Fruit fly (Drosophila melanogaster) whole organism, embryonic: ENCODE results near the gene Ripalpha.

Source experiments
- ATbp ChIP-seq: fragments of 200-800 bp; sonication (Bioruptor generic); optimal IDR thresholded peaks from 2 replicates; lab custom pipeline; 2017; ENCODE audit warnings: missing biosample characterization, mild to moderate bottlenecking, missing genetic modification characterization, missing genetic modification reagents
- Awh ChIP-seq: fragments of 200-800 bp; sonication (Bioruptor generic); IDR thresholded peaks from 2 replicates; pipeline ENCODE4, ENCODE4 v1.3.6; 2022; ENCODE audit warnings: missing biosample characterization, missing genetic modification characterization
- CG10147 ChIP-seq: fragments of 200-800 bp; sonication (Bioruptor generic); optimal IDR thresholded peaks from 2 replicates; lab custom pipeline; 2019; ENCODE audit warnings: missing biosample characterization, mild to moderate bottlenecking, missing genetic modification characterization, moderate library complexity
- CG1024 ChIP-seq: fragments of 200-800 bp; sonication (Bioruptor generic); IDR thresholded peaks from 2 replicates; pipeline ENCODE4 v1.3.6; 2022; ENCODE audit warnings: missing biosample characterization, missing genetic modification characterization
- CG10274 ChIP-seq: fragments of 200-800 bp; sonication (Bioruptor generic); optimal IDR thresholded peaks from 3 replicates; lab custom pipeline; 2017; ENCODE audit warnings: missing biosample characterization, mild to moderate bottlenecking, missing genetic modification characterization
- CG10565 ChIP-seq: fragments of 200-800 bp; sonication (Bioruptor generic); optimal IDR thresholded peaks from 3 replicates; lab custom pipeline; 2016; ENCODE audit warnings: missing biosample characterization, mild to moderate bottlenecking, missing genetic modification characterization
- CG11398 ChIP-seq: fragments of 200-800 bp; sonication (Bioruptor generic); optimal IDR thresholded peaks from 2 replicates; lab custom pipeline; 2016; ENCODE audit warnings: missing biosample characterization, missing genetic modification characterization
- CG12104 ChIP-seq: fragments of 200-800 bp; sonication (Bioruptor generic); optimal IDR thresholded peaks from 3 replicates; lab custom pipeline; 2016; ENCODE audit warnings: missing biosample characterization, missing genetic modification characterization
- CG12769 ChIP-seq: fragments of 200-800 bp; sonication (Bioruptor generic); optimal IDR thresholded peaks from 2 replicates; lab custom pipeline; 2019; ENCODE audit warnings: missing biosample characterization, mild to moderate bottlenecking, missing genetic modification characterization, moderate library complexity
- CG13296 ChIP-seq: fragments of 200-800 bp; sonication (Bioruptor generic); optimal IDR thresholded peaks from 3 replicates; lab custom pipeline; 2018; ENCODE audit warnings: missing biosample characterization, mild to moderate bottlenecking, missing genetic modification characterization
- CG13624 ChIP-seq: fragments of 200-800 bp; sonication (Bioruptor generic); optimal IDR thresholded peaks from 2 replicates; lab custom pipeline; 2016; ENCODE audit warnings: missing biosample characterization, missing genetic modification characterization
- CG13894 ChIP-seq: fragments of 200-800 bp; sonication (Bioruptor generic); optimal IDR thresholded peaks from 3 replicates; lab custom pipeline; 2018; ENCODE audit warnings: missing biosample characterization, mild to moderate bottlenecking, missing genetic modification characterization, moderate library complexity
- CG14965 ChIP-seq: fragments of 200-800 bp; sonication (Bioruptor generic); optimal IDR thresholded peaks from 2 replicates; lab custom pipeline; 2016; ENCODE audit warnings: missing biosample characterization, missing genetic modification characterization, borderline replicate concordance
- CG15073 ChIP-seq: fragments of 200-800 bp; sonication (Bioruptor generic); optimal IDR thresholded peaks from 2 replicates; lab custom pipeline; 2016; ENCODE audit warnings: missing biosample characterization, missing genetic modification characterization
- CG15269 ChIP-seq: fragments of 200-800 bp; sonication (Bioruptor generic); optimal IDR thresholded peaks from 2 replicates; lab custom pipeline; 2018; ENCODE audit warnings: missing biosample characterization, mild to moderate bottlenecking, missing genetic modification characterization, moderate library complexity
- CG1529 ChIP-seq: fragments of 200-800 bp; sonication (Bioruptor generic); optimal IDR thresholded peaks from 3 replicates; lab custom pipeline; 2018; ENCODE audit warnings: missing biosample characterization, missing genetic modification characterization
- CG15479 ChIP-seq: fragments of 200-800 bp; sonication (Bioruptor generic); optimal IDR thresholded peaks from 3 replicates; lab custom pipeline; 2019; ENCODE audit warnings: missing biosample characterization, mild to moderate bottlenecking, missing genetic modification characterization, moderate library complexity
- CG2116 ChIP-seq: fragments of 200-800 bp; sonication (Bioruptor generic); optimal IDR thresholded peaks from 3 replicates; lab custom pipeline; 2018; ENCODE audit warnings: missing biosample characterization, mild to moderate bottlenecking, missing genetic modification characterization
- CG3065 ChIP-seq: fragments of 200-800 bp; sonication (Bioruptor generic); optimal IDR thresholded peaks from 2 replicates; lab custom pipeline; 2016; ENCODE audit warnings: missing biosample characterization, missing genetic modification characterization
- CG34224 ChIP-seq: fragments of 200-800 bp; sonication (Bioruptor generic); IDR thresholded peaks from 3 replicates; pipeline ENCODE4 v1.3.6; 2022; ENCODE audit warnings: missing biosample characterization, missing genetic modification characterization; ENCODE audit not compliant: partially characterized antibody
- CG4282 ChIP-seq: fragments of 200-800 bp; sonication (Bioruptor generic); optimal IDR thresholded peaks from 2 replicates; lab custom pipeline; 2016; ENCODE audit warnings: missing biosample characterization, missing genetic modification characterization
- CG9609 ChIP-seq: fragments of 200-800 bp; sonication (Bioruptor generic); optimal IDR thresholded peaks from 3 replicates; lab custom pipeline; 2016; ENCODE audit warnings: missing biosample characterization, missing genetic modification characterization
- CG9876 ChIP-seq: fragments of 200-800 bp; sonication (Bioruptor generic); optimal IDR thresholded peaks from 2 replicates; lab custom pipeline; 2016; ENCODE audit warnings: missing biosample characterization, missing genetic modification characterization
- Doc2 ChIP-seq: fragments of 200-800 bp; sonication (Bioruptor generic); IDR thresholded peaks from 2 replicates; pipeline ENCODE4 v1.3.6; 2022; ENCODE audit warnings: missing biosample characterization, missing genetic modification characterization
- Fer2 ChIP-seq: fragments of 200-800 bp; sonication (Bioruptor generic); optimal IDR thresholded peaks from 2 replicates; lab custom pipeline; 2018; ENCODE audit warnings: missing biosample characterization, mild to moderate bottlenecking, missing genetic modification characterization, moderate library complexity
- Gug ChIP-seq: fragments of 200-800 bp; sonication (Bioruptor generic); IDR thresholded peaks from 4 replicates; pipeline ENCODE4 v1.3.6; 2022; ENCODE audit warnings: missing biosample characterization, missing genetic modification characterization
- MESR4 ChIP-seq: fragments of 200-800 bp; sonication (Bioruptor generic); optimal IDR thresholded peaks from 2 replicates; lab custom pipeline; 2018; ENCODE audit warnings: missing biosample characterization, mild to moderate bottlenecking, missing genetic modification characterization, moderate library complexity
- Sin3A ChIP-seq: fragments of >200 bp; optimal IDR thresholded peaks from 2 replicates; lab custom pipeline; 2018
- Stat92E ChIP-seq, 3 experiments: fragments of >200 bp in 2 of 3; fragments of 200-800 bp in 1 of 3; sonication (Bioruptor generic) in 1 of 3; optimal IDR thresholded peaks; 2 replicates each; lab custom pipeline; 2017 to 2019; ENCODE audit warnings: missing biosample characterization in 3 of 3, missing genetic modification characterization in 3 of 3, mild to moderate bottlenecking in 1 of 3, moderate library complexity in 1 of 3
- Vsx1 ChIP-seq: fragments of 200-800 bp; sonication (Bioruptor generic); optimal IDR thresholded peaks from 2 replicates; lab custom pipeline; 2017; ENCODE audit warnings: missing biosample characterization, mild to moderate bottlenecking, missing genetic modification characterization, missing genetic modification reagents
- ara ChIP-seq: fragments of 200-800 bp; sonication (Bioruptor generic); IDR thresholded peaks from 2 replicates; pipeline ENCODE4 v1.3.6; 2022; ENCODE audit warnings: missing biosample characterization, missing genetic modification characterization
- cad ChIP-seq: fragments of >200 bp; optimal IDR thresholded peaks from 2 replicates; lab custom pipeline; 2017; ENCODE audit warnings: missing biosample characterization, missing genetic modification characterization
- cato ChIP-seq: fragments of 200-800 bp; sonication (Bioruptor generic); optimal IDR thresholded peaks from 2 replicates; lab custom pipeline; 2016; ENCODE audit warnings: missing biosample characterization, missing genetic modification characterization, borderline replicate concordance
- esg ChIP-seq: fragments of 200-800 bp; sonication (Bioruptor generic); conservative IDR thresholded peaks from 2 replicates; pipeline ENCODE4 v1.3.6; 2022; ENCODE audit warnings: missing biosample characterization, missing genetic modification characterization
- hbn ChIP-seq: fragments of 200-800 bp; sonication (Bioruptor generic); IDR thresholded peaks from 2 replicates; pipeline ENCODE4 v1.3.6; 2022; ENCODE audit warnings: missing biosample characterization, missing genetic modification characterization; ENCODE audit not compliant: partially characterized antibody
- luna ChIP-seq: fragments of 200-800 bp; sonication (Bioruptor generic); optimal IDR thresholded peaks from 2 replicates; lab custom pipeline; 2016; ENCODE audit warnings: missing biosample characterization, missing genetic modification characterization
- odd ChIP-seq: fragments of 200-800 bp; sonication (Bioruptor generic); optimal IDR thresholded peaks from 2 replicates; lab custom pipeline; 2017; ENCODE audit warnings: missing biosample characterization, mild to moderate bottlenecking, missing genetic modification characterization
- pfk ChIP-seq: fragments of 200-800 bp; sonication (Bioruptor generic); optimal IDR thresholded peaks from 2 replicates; lab custom pipeline; 2018; ENCODE audit warnings: missing biosample characterization, mild to moderate bottlenecking, missing genetic modification characterization, moderate library complexity
- pum ChIP-seq: fragments of 200-800 bp; sonication (Bioruptor generic); optimal IDR thresholded peaks from 2 replicates; lab custom pipeline; 2016; ENCODE audit warnings: missing biosample characterization, missing genetic modification characterization
- pzg ChIP-seq: fragments of 200-800 bp; sonication (Bioruptor generic); optimal IDR thresholded peaks from 3 replicates; lab custom pipeline; 2018; ENCODE audit warnings: missing biosample characterization, mild to moderate bottlenecking, missing genetic modification characterization, moderate library complexity
- salm ChIP-seq: fragments of 200-800 bp; sonication (Bioruptor generic); optimal IDR thresholded peaks from 2 replicates; lab custom pipeline; 2018; ENCODE audit warnings: missing biosample characterization, mild to moderate bottlenecking, missing genetic modification characterization
- schlank ChIP-seq: fragments of 200-800 bp; sonication (Bioruptor generic); optimal IDR thresholded peaks from 2 replicates; lab custom pipeline; 2018; ENCODE audit warnings: missing biosample characterization, mild to moderate bottlenecking, missing genetic modification characterization
- sens-2 ChIP-seq: fragments of 200-800 bp; sonication (Bioruptor generic); IDR thresholded peaks from 2 replicates; pipeline ENCODE4 v1.3.6; 2022; ENCODE audit warnings: missing biosample characterization, missing genetic modification characterization
- slbo ChIP-seq: fragments of 200-800 bp; sonication (Bioruptor generic); IDR thresholded peaks from 2 replicates; pipeline ENCODE4 v1.3.6; 2022; ENCODE audit warnings: missing biosample characterization, missing genetic modification characterization
- stc ChIP-seq: fragments of 200-800 bp; sonication (Bioruptor generic); IDR thresholded peaks from 2 replicates; pipeline ENCODE4 v1.3.6; 2022; ENCODE audit warnings: missing biosample characterization, missing genetic modification characterization
- toy ChIP-seq: fragments of 200-800 bp; sonication (Bioruptor generic); IDR thresholded peaks from 2 replicates; pipeline ENCODE4 v1.3.6; 2022; ENCODE audit warnings: missing biosample characterization, missing genetic modification characterization
- trem ChIP-seq: fragments of 200-800 bp; optimal IDR thresholded peaks from 3 replicates; lab custom pipeline; 2019; ENCODE audit warnings: missing biosample characterization, mild to moderate bottlenecking, missing genetic modification characterization, moderate library complexity
- zf30C ChIP-seq: fragments of 200-800 bp; sonication (Bioruptor generic); optimal IDR thresholded peaks from 3 replicates; lab custom pipeline; 2018; ENCODE audit warnings: missing biosample characterization, mild to moderate bottlenecking, missing genetic modification characterization
- zfh2 ChIP-seq: fragments of 200-800 bp; sonication (Bioruptor generic); optimal IDR thresholded peaks from 2 replicates; lab custom pipeline; 2016; ENCODE audit warnings: missing biosample characterization, missing genetic modification characterization

The Ripalpha gene

dm6 chr2L:10220501-10221386, 20.0 kb upstream of the Ripalpha start, which contains the start of the genes Npc1a and Prosalpha6 (continued):
- TF ChIP-seq pum (no peak), CG9609 (GFP tag; lab: Kevin White, UChicago) (no peak), sens-2 (GFP tag; lab: Robert Waterston, UW) (no peak), CG15073 (no peak), CG9876 (GFP tag; lab: Kevin White, UChicago) (no peak), CG12769 (tag; lab: Kevin White, UChicago) (no peak), zf30C (no peak), Gug (no peak), slbo (GFP tag; lab: Robert Waterston, UW) (no peak; the same call in 1 of the 2 replicates), hbn (peak; percentile 54), CG10147 (GFP tag; lab: Kevin White, UChicago) (no peak), MESR4 (GFP tag; lab: Kevin White, UChicago) (peak; percentile 36), cato (GFP tag; lab: Kevin White, UChicago) (no peak), esg (no peak), cad (GFP tag; lab: Kevin White, UChicago) (no peak), CG13296 (GFP tag; lab: Kevin White, UChicago) (no peak), CG1024 (GFP tag; lab: Robert Waterston, UW) (peak; percentile 70), CG12104 (GFP tag; lab: Kevin White, UChicago) (no peak), CG13894 (tag; lab: Kevin White, UChicago) (no peak), odd (no peak), CG15269 (tag; lab: Kevin White, UChicago) (no peak), Doc2 (GFP tag; lab: Robert Waterston, UW) (no peak), trem (tag; lab: Kevin White, UChicago) (peak; percentile 39), schlank (tag; lab: Kevin White, UChicago) (no peak), ATbp (no peak), CG3065 (GFP tag; lab: Kevin White, UChicago) (no peak), pzg (GFP tag; lab: Kevin White, UChicago) (peak; percentile 77), stc (GFP tag; lab: Robert Waterston, UW) (no peak), CG15479 (GFP tag; lab: Kevin White, UChicago) (no peak), Stat92E (GFP tag; optimal IDR thresholded peaks at IDR 0.05; lab: Kevin White, UChicago) (no peak), Fer2 (tag; lab: Kevin White, UChicago) (no peak), Vsx1 (GFP tag; lab: Kevin White, UChicago) (no peak), CG11398 (GFP tag; lab: Kevin White, UChicago) (no peak), toy (GFP tag; lab: Robert Waterston, UW) (no peak), CG10274 (GFP tag; lab: Kevin White, UChicago) (no peak), luna (peak; percentile 2), ara (GFP tag; lab: Robert Waterston, UW) (no peak), CG13624 (GFP tag; lab: Kevin White, UChicago) (no peak), CG10565 (GFP tag; lab: Kevin White, UChicago) (no peak), salm (tag; lab: Kevin White, UChicago) (no peak), CG14965 (GFP tag; lab: Kevin White, UChicago) (no peak), CG4282 (GFP tag; lab: Kevin White, UChicago) (no peak), CG34224 (GFP tag; lab: Robert Waterston, UW) (no peak), Awh (no peak), pfk (GFP tag; lab: Kevin White, UChicago) (peak; percentile 95), zfh2 (GFP tag; lab: Kevin White, UChicago) (peak; percentile 25), CG2116 (peak; percentile 78), Sin3A (lab: Kevin White, UChicago) (peak; percentile 47), CG1529 (GFP tag; lab: Kevin White, UChicago) (no peak)
